Worm (Caenorhabditis elegans) whole organism, early embryonic: ENCODE data around the gene K07C11.10.

Experiments
- B0310.2 ChIP-seq: sonication (generic microtip); optimal IDR thresholded peaks from 2 replicates; lab custom pipeline; 2016; ENCODE audit warnings: mild to moderate bottlenecking, missing genetic modification characterization, missing compliant biosample characterization
- F13C5.2 ChIP-seq: sonication (generic microtip); optimal IDR thresholded peaks from 2 replicates; lab custom pipeline; 2017; ENCODE audit warnings: mild to moderate bottlenecking, missing genetic modification characterization, inconsistent platforms, missing compliant biosample characterization
- aly-1 ChIP-seq: sonication (generic microtip); optimal IDR thresholded peaks from 2 replicates; lab custom pipeline; 2016; ENCODE audit warnings: missing genetic modification characterization, missing compliant biosample characterization
- ama-1 ChIP-seq: fragments of 150-350 bp; optimal IDR thresholded peaks from 2 replicates; lab custom pipeline; 2014
- ceh-13 ChIP-seq: fragments of 200-800 bp; sonication (Bioruptor generic); optimal IDR thresholded peaks from 2 replicates; lab custom pipeline; 2018; ENCODE audit warnings: mild to moderate bottlenecking, missing genetic modification characterization, missing compliant biosample characterization
- ceh-36 ChIP-seq: sonication (generic microtip); optimal IDR thresholded peaks from 2 replicates; lab custom pipeline; 2016; ENCODE audit warnings: missing genetic modification characterization, inconsistent platforms, missing compliant biosample characterization
- ets-7 ChIP-seq: sonication (generic microtip); optimal IDR thresholded peaks from 2 replicates; lab custom pipeline; 2016; ENCODE audit warnings: missing genotype, missing genetic modification characterization, missing compliant biosample characterization
- flt-1 ChIP-seq: fragments of 200-800 bp; sonication (Bioruptor generic); IDR thresholded peaks from 2 replicates; pipeline ENCODE4 v1.3.6; 2022; ENCODE audit warnings: missing genetic modification characterization, missing compliant biosample characterization
- hmbx-1 ChIP-seq: sonication (generic microtip); optimal IDR thresholded peaks from 2 replicates; lab custom pipeline; 2016; ENCODE audit warnings: mild to moderate bottlenecking, missing genetic modification characterization, missing compliant biosample characterization
- hmg-4 ChIP-seq: fragments of 200-800 bp; sonication (Bioruptor generic); optimal IDR thresholded peaks from 2 replicates; lab custom pipeline; 2018; ENCODE audit warnings: mild to moderate bottlenecking, missing genetic modification characterization, missing compliant biosample characterization
- hnd-1 ChIP-seq: sonication (generic microtip); optimal IDR thresholded peaks from 2 replicates; lab custom pipeline; 2016; ENCODE audit warnings: missing genetic modification characterization, missing compliant biosample characterization
- pes-1 ChIP-seq: fragments of 200-800 bp; sonication (Bioruptor generic); IDR thresholded peaks from 2 replicates; pipeline ENCODE4 v1.3.6; 2022; ENCODE audit warnings: missing genetic modification reagents, missing genetic modification characterization, missing compliant biosample characterization
- scrt-1 ChIP-seq: fragments of 200-800 bp; sonication (Bioruptor generic); IDR thresholded peaks from 2 replicates; pipeline ENCODE4 v1.3.6; 2022; ENCODE audit warnings: missing genetic modification characterization, missing compliant biosample characterization
- sea-1 ChIP-seq: fragments of 200-800 bp; sonication (Bioruptor generic); conservative IDR thresholded peaks from 2 replicates; pipeline ENCODE4 v1.3.6; 2022; ENCODE audit warnings: missing genetic modification characterization, missing compliant biosample characterization
- tbx-11 ChIP-seq: fragments of 200-800 bp; sonication (Bioruptor generic); IDR thresholded peaks from 2 replicates; pipeline ENCODE4 v1.3.6; 2022; ENCODE audit warnings: missing genetic modification characterization, missing compliant biosample characterization
- tbx-37 ChIP-seq: fragments of 200-800 bp; sonication (Bioruptor generic); conservative IDR thresholded peaks from 2 replicates; pipeline ENCODE4 v1.3.6; 2022; ENCODE audit warnings: missing genetic modification reagents, missing genetic modification characterization, missing compliant biosample characterization
- tra-4 ChIP-seq: sonication (generic microtip); optimal IDR thresholded peaks from 2 replicates; lab custom pipeline; 2017; ENCODE audit warnings: missing genetic modification characterization, missing compliant biosample characterization

Gene K07C11.10

DNA sequence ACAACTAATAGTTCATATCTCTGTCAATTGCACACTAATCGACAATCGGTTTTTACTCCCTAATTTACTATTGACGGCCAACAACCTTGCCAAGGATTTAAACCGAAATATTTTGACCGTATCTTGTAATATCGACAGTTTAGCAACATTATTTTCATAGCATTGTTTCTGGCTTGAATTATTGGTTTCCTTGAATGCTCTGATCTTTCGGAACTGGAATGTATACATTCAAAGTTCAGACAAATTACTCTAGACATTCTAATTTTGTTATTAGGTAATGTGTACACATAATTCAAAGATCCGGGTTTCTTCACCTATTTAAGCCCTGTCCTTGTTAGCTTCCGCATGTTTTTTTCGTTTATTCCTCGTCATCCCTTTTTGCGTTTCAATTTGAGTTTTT is 37.2 kb upstream of the K07C11.10 start, which contains the start of gene C16D9.9:
C16D9.9 (plus strand) TSS at position 301 of the 400 bp plus-strand sequence.
- TF ChIP-seq ceh-36 (tag; lab: Kevin White, UChicago) (no peak), ceh-13 (GFP tag; lab: Kevin White, UChicago) (no peak), pes-1 (no peak), flt-1 (GFP tag; lab: Robert Waterston, UW) (no peak), tbx-37 (GFP tag; lab: Robert Waterston, UW) (no peak), sea-1 (GFP tag; lab: Robert Waterston, UW) (no peak), hnd-1 (no peak), aly-1 (no peak), F13C5.2 (tag; lab: Kevin White, UChicago) (no peak), hmbx-1 (tag; lab: Kevin White, UChicago) (no peak), hmg-4 (no peak), ets-7 (no peak), tra-4 (tag; lab: Kevin White, UChicago) (no peak), B0310.2 (no peak), scrt-1 (no peak), tbx-11 (GFP tag; lab: Robert Waterston, UW) (no peak), ama-1 (lab: Kevin White, UChicago) (no peak)

DNA sequence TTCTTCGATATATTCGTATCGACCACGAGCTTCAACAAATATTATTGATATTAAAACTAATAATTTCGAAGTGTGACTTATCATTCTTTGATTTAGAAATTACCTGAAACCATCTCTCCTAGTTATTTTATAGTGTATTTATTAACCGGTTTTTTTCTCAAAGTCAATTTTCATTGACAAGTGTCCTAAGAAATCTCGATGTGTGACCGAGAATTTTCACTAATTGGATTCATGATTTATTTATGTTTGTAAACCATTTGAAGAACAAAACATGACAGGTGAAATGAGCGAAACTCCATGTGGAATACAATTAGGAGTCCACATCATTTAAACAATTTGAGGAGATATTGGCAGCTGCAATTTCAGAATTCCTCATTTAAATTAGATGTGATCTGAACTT is 36.8 kb upstream of the K07C11.10 start, which contains the start of gene C16D9.8:
C16D9.8 (minus strand) TSS at position 101 of the 400 bp plus-strand sequence.
- TF ChIP-seq hnd-1: no peak
- no peak for TF ChIP-seq hmbx-1 (tag; lab: Kevin White, UChicago)
- TF ChIP-seq ets-7: no peak
- no peak for TF ChIP-seq aly-1
- no peak for TF ChIP-seq ceh-13 (GFP tag; lab: Kevin White, UChicago)
- no peak for TF ChIP-seq sea-1 (GFP tag; lab: Robert Waterston, UW)
- TF ChIP-seq B0310.2: no peak
- TF ChIP-seq tbx-11 (GFP tag; lab: Robert Waterston, UW): no peak
- TF ChIP-seq pes-1: no peak
- TF ChIP-seq flt-1 (GFP tag; lab: Robert Waterston, UW): no peak
- no peak for TF ChIP-seq scrt-1
- TF ChIP-seq ceh-36 (tag; lab: Kevin White, UChicago): no peak
- no peak for TF ChIP-seq ama-1 (lab: Kevin White, UChicago)
- TF ChIP-seq tra-4 (tag; lab: Kevin White, UChicago): no peak
- TF ChIP-seq tbx-37 (GFP tag; lab: Robert Waterston, UW): no peak
- no peak for TF ChIP-seq F13C5.2 (tag; lab: Kevin White, UChicago)

DNA sequence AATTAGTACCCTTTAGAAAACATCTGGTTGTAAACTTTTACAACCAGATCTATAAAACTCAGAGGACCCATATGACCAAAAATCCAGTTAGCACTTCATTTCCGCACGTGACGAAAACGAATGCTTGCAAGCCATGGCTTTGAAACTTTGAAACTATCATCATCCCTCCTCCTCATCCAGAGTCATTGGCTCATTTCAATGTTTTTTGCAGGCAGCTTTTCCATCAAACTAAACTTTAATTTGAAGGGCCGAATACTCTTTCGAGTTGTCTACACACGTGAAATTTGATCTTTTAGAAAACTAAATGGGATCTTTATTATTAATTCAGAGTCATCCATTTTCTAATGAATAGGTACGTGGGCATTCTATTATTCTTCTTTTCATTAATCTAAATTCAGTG is 35.5 kb upstream of the K07C11.10 start:
- no peak for TF ChIP-seq F13C5.2 (tag; lab: Kevin White, UChicago)
- no peak for TF ChIP-seq B0310.2
- no peak for TF ChIP-seq tbx-11 (GFP tag; lab: Robert Waterston, UW)
- TF ChIP-seq flt-1 (GFP tag; lab: Robert Waterston, UW): no peak
- TF ChIP-seq tra-4 (tag; lab: Kevin White, UChicago): no peak
- no peak for TF ChIP-seq hnd-1
- TF ChIP-seq hmbx-1 (tag; lab: Kevin White, UChicago): no peak
- no peak for TF ChIP-seq ceh-13 (GFP tag; lab: Kevin White, UChicago)
- no peak for TF ChIP-seq sea-1 (GFP tag; lab: Robert Waterston, UW)
- TF ChIP-seq aly-1: no peak
- TF ChIP-seq ama-1 (lab: Kevin White, UChicago): no peak
- no peak for TF ChIP-seq pes-1
- no peak for TF ChIP-seq ets-7
- no peak for TF ChIP-seq hmg-4
- TF ChIP-seq ceh-36 (tag; lab: Kevin White, UChicago): no peak

DNA sequence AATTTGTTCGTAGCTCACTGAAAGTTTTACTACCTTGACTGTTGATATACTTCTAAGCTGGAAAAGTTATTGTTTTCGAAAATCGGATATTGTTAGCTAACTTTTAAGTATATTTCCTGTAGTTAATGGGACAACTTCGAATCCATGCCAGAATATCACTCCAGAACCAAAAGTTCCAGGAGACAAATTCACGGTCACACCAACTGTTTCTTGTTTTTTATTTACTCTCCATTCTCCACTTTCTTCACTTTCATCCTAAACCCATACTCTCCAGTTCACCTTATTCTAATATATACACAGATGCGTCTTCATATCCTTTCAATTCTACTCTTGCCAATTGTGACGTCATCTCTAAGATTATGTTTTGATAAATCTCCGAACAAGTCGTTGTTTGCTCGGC is 32.3 kb upstream of the K07C11.10 start, which contains the start of gene C16D9.1:
C16D9.1 (plus strand) TSS at position 301 of the 400 bp plus-strand sequence.
- TF ChIP-seq ceh-36 (tag; lab: Kevin White, UChicago) (no peak), hmbx-1 (tag; lab: Kevin White, UChicago) (no peak), sea-1 (GFP tag; lab: Robert Waterston, UW) (no peak), hnd-1 (no peak), B0310.2 (no peak), tra-4 (tag; lab: Kevin White, UChicago) (no peak), flt-1 (GFP tag; lab: Robert Waterston, UW) (no peak), tbx-11 (GFP tag; lab: Robert Waterston, UW) (no peak), ama-1 (lab: Kevin White, UChicago) (no peak)

DNA sequence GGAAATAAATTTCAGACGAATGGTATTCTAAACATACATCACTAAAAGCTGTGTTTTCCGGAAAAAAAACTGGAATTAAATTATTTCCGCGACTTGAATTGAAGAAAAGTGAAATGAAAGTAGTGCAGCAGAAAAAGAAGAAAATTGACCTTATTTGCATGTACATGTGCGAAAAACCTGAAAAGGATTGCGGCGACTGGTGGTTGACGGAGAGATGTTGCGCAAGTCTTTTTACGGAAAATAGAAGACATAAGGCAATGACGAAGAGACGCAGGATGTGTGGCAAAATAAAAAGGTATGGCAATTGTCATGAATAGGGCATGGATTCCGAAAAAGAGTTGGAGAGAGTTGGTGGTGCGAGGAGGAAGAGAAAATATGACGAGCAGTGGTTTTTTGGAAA is 28.3 kb upstream of the K07C11.10 start:
- TF ChIP-seq F13C5.2 (tag; lab: Kevin White, UChicago): no peak
- TF ChIP-seq hmg-4: no peak
- no peak for TF ChIP-seq ceh-13 (GFP tag; lab: Kevin White, UChicago)
- no peak for TF ChIP-seq tbx-11 (GFP tag; lab: Robert Waterston, UW)
- TF ChIP-seq ama-1 (lab: Kevin White, UChicago): no peak
- no peak for TF ChIP-seq sea-1 (GFP tag; lab: Robert Waterston, UW)
- no peak for TF ChIP-seq hnd-1
- TF ChIP-seq tbx-37 (GFP tag; lab: Robert Waterston, UW): no peak
- no peak for TF ChIP-seq hmbx-1 (tag; lab: Kevin White, UChicago)
- TF ChIP-seq ets-7: no peak
- TF ChIP-seq flt-1 (GFP tag; lab: Robert Waterston, UW): no peak

DNA sequence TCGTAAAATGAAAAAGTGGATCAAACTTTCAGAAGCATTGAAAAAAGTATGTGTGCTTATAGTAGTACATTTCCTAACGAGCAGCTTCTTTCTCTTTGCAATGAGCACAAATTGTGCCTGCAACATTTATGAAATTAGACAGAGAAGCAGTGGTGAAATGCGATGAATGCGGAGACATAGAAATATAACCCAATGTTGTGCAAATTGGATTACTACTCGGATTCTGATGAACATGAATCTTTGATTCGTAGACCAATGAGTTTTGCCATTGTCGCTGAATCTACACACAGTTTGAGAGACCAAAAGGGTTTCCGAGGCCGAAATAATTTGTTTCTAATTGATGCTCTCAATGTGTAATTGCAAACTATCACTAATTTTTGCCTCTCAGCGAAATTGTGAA is 27.2 kb upstream of the K07C11.10 start:
- no peak for TF ChIP-seq hmbx-1 (tag; lab: Kevin White, UChicago)
- no peak for TF ChIP-seq ceh-36 (tag; lab: Kevin White, UChicago)
- no peak for TF ChIP-seq aly-1
- no peak for TF ChIP-seq ama-1 (lab: Kevin White, UChicago)
- TF ChIP-seq ceh-13 (GFP tag; lab: Kevin White, UChicago): no peak
- no peak for TF ChIP-seq B0310.2
- no peak for TF ChIP-seq ets-7
- no peak for TF ChIP-seq hnd-1
- no peak for TF ChIP-seq pes-1
- no peak for TF ChIP-seq tbx-37 (GFP tag; lab: Robert Waterston, UW)
- no peak for TF ChIP-seq F13C5.2 (tag; lab: Kevin White, UChicago)
- TF ChIP-seq tbx-11 (GFP tag; lab: Robert Waterston, UW): no peak
- TF ChIP-seq flt-1 (GFP tag; lab: Robert Waterston, UW): no peak
- no peak for TF ChIP-seq hmg-4
- TF ChIP-seq sea-1 (GFP tag; lab: Robert Waterston, UW): no peak
- no peak for TF ChIP-seq tra-4 (tag; lab: Kevin White, UChicago)
- TF ChIP-seq scrt-1: no peak

DNA sequence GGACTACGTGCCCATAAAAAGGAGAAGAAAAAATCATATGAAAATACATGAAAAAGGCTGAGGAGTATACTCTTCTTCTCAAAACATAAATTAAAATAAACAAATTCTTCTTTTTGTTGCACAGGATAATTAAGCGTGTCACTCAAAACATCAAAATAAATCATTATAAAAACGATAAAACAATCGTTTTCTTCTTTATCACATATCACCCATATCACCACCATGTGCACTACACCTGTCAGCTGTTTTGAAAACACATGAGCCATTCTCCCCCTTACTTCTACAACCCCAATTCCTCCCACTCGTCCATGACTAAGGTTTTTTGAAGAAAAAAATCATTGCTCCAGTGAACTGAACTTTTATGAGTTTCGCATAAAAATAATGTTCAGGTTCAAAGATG is 25.8 kb upstream of the K07C11.10 start:
- TF ChIP-seq aly-1 (no peak), sea-1 (GFP tag; lab: Robert Waterston, UW) (no peak), tbx-11 (GFP tag; lab: Robert Waterston, UW) (no peak), tbx-37 (GFP tag; lab: Robert Waterston, UW) (no peak), scrt-1 (no peak), tra-4 (tag; lab: Kevin White, UChicago) (no peak), ama-1 (lab: Kevin White, UChicago) (no peak), B0310.2 (no peak), pes-1 (no peak), ceh-36 (tag; lab: Kevin White, UChicago) (no peak), hmbx-1 (tag; lab: Kevin White, UChicago) (no peak), F13C5.2 (tag; lab: Kevin White, UChicago) (no peak), flt-1 (GFP tag; lab: Robert Waterston, UW) (no peak), ets-7 (no peak), hnd-1 (no peak), ceh-13 (GFP tag; lab: Kevin White, UChicago) (no peak), hmg-4 (no peak)
